Fruit fly (Drosophila melanogaster) whole organism, embryonic: ENCODE results near the gene foxo.
A peak's percentile ranks its signal among the peaks of the same experiment; 100 is the strongest.

Experiments
- CG10543 ChIP-seq: fragments of 200-800 bp; sonication (Bioruptor generic); optimal IDR thresholded peaks from 3 replicates; lab custom pipeline; 2017; ENCODE audit warnings: missing biosample characterization, mild to moderate bottlenecking, missing genetic modification characterization, moderate library complexity
- CG11085 ChIP-seq: fragments of 200-800 bp; sonication (Bioruptor generic); IDR thresholded peaks from 2 replicates; pipeline ENCODE4 v1.3.6; 2022; ENCODE audit warnings: missing biosample characterization, missing genetic modification characterization
- CG11093 ChIP-seq: fragments of 200-800 bp; sonication (Bioruptor generic); IDR thresholded peaks from 3 replicates; pipeline ENCODE4 v1.3.6; 2022; ENCODE audit warnings: missing biosample characterization, missing genetic modification characterization
- CG11723 ChIP-seq: fragments of 200-800 bp; sonication (Bioruptor generic); optimal IDR thresholded peaks from 2 replicates; lab custom pipeline; 2017; ENCODE audit warnings: missing biosample characterization, mild to moderate bottlenecking, missing genetic modification characterization
- CG13624 ChIP-seq: fragments of 200-800 bp; sonication (Bioruptor generic); optimal IDR thresholded peaks from 2 replicates; lab custom pipeline; 2016; ENCODE audit warnings: missing biosample characterization, missing genetic modification characterization
- CG13894 ChIP-seq: fragments of 200-800 bp; sonication (Bioruptor generic); optimal IDR thresholded peaks from 3 replicates; lab custom pipeline; 2018; ENCODE audit warnings: missing biosample characterization, mild to moderate bottlenecking, missing genetic modification characterization, moderate library complexity
- CG14710 ChIP-seq: fragments of 200-800 bp; sonication (Bioruptor generic); optimal IDR thresholded peaks from 3 replicates; lab custom pipeline; 2019; ENCODE audit warnings: missing biosample characterization, mild to moderate bottlenecking, missing genetic modification characterization, moderate library complexity
- CG15696 ChIP-seq: fragments of 200-800 bp; sonication (Bioruptor generic); optimal IDR thresholded peaks from 2 replicates; lab custom pipeline; 2019; ENCODE audit warnings: missing biosample characterization, mild to moderate bottlenecking, missing genetic modification characterization, moderate library complexity
- CG16863 ChIP-seq: fragments of 200-800 bp; sonication (Bioruptor generic); optimal IDR thresholded peaks from 3 replicates; lab custom pipeline; 2016; ENCODE audit warnings: missing biosample characterization, missing genetic modification characterization
- CG17829 ChIP-seq: fragments of 200-800 bp; optimal IDR thresholded peaks from 2 replicates; lab custom pipeline; 2019; ENCODE audit warnings: missing biosample characterization, mild to moderate bottlenecking, missing genetic modification characterization, moderate library complexity
- CG2889 ChIP-seq: fragments of 200-800 bp; sonication (Bioruptor generic); IDR thresholded peaks from 3 replicates; pipeline ENCODE4 v1.3.6; 2022; ENCODE audit warnings: missing biosample characterization, missing genetic modification characterization
- CG31388 ChIP-seq: fragments of 200-800 bp; sonication (Bioruptor generic); optimal IDR thresholded peaks from 2 replicates; lab custom pipeline; 2016; ENCODE audit warnings: missing biosample characterization, missing genetic modification characterization
- CG32772 ChIP-seq: fragments of 200-800 bp; sonication (Bioruptor generic); IDR thresholded peaks from 2 replicates; pipeline ENCODE4 v1.3.6; 2022; ENCODE audit warnings: missing biosample characterization, missing genetic modification characterization
- CG3281 ChIP-seq: fragments of 200-800 bp; sonication (Bioruptor generic); optimal IDR thresholded peaks from 3 replicates; lab custom pipeline; 2017; ENCODE audit warnings: missing biosample characterization, mild to moderate bottlenecking, missing genetic modification characterization
- CG4328 ChIP-seq: fragments of 200-800 bp; sonication (Bioruptor generic); optimal IDR thresholded peaks from 3 replicates; lab custom pipeline; 2017; ENCODE audit warnings: missing biosample characterization, missing genetic modification reagents, missing genetic modification characterization
- CG43689 ChIP-seq: fragments of 200-800 bp; sonication (Bioruptor generic); IDR thresholded peaks from 2 replicates; pipeline ENCODE4 v1.3.6; 2022; ENCODE audit warnings: missing biosample characterization, missing genetic modification characterization
- CG7987 ChIP-seq: fragments of 200-800 bp; sonication (Bioruptor generic); optimal IDR thresholded peaks from 2 replicates; lab custom pipeline; 2018; ENCODE audit warnings: missing biosample characterization, mild to moderate bottlenecking, missing genetic modification characterization, moderate library complexity
- CG8290 ChIP-seq, 3 experiments: fragments of 200-800 bp; sonication (Bioruptor generic); optimal IDR thresholded peaks; 2 replicates each; lab custom pipeline; 2016 to 2019; ENCODE audit warnings: missing biosample characterization in 3 of 3, missing genetic modification characterization in 3 of 3, mild to moderate bottlenecking in 2 of 3, moderate library complexity in 1 of 3
- CTCF ChIP-seq: fragments of 200-800 bp; sonication (Bioruptor generic); optimal IDR thresholded peaks from 2 replicates; lab custom pipeline; 2017; ENCODE audit warnings: missing biosample characterization, mild to moderate bottlenecking, missing genetic modification characterization, moderate library complexity
- Dip2 ChIP-seq: fragments of 200-800 bp; sonication (Bioruptor generic); IDR thresholded peaks from 2 replicates; pipeline ENCODE4 v1.3.6; 2022; ENCODE audit warnings: missing biosample characterization, missing genetic modification characterization
- Doc3 ChIP-seq: fragments of 200-800 bp; sonication (Bioruptor generic); IDR thresholded peaks from 3 replicates; pipeline ENCODE4 v1.3.6; 2022; ENCODE audit warnings: missing biosample characterization, missing genetic modification characterization; ENCODE audit not compliant: partially characterized antibody
- ERR ChIP-seq: fragments of 200-800 bp; sonication (Bioruptor generic); optimal IDR thresholded peaks from 2 replicates; lab custom pipeline; 2016; ENCODE audit warnings: missing biosample characterization, missing genetic modification characterization
- HLH3B ChIP-seq: fragments of 200-800 bp; sonication (Bioruptor generic); IDR thresholded peaks from 2 replicates; pipeline ENCODE4 v1.3.6; 2022; ENCODE audit warnings: missing biosample characterization, missing genetic modification characterization
- HLH54F ChIP-seq: fragments of 200-800 bp; sonication (Bioruptor generic); optimal IDR thresholded peaks from 3 replicates; lab custom pipeline; 2016; ENCODE audit warnings: missing biosample characterization, missing genetic modification characterization
- Hey ChIP-seq: fragments of 200-800 bp; sonication (Bioruptor generic); optimal IDR thresholded peaks from 3 replicates; lab custom pipeline; 2018; ENCODE audit warnings: missing biosample characterization, mild to moderate bottlenecking, missing genetic modification characterization
- HmgZ ChIP-seq: fragments of 200-800 bp; sonication (Bioruptor generic); optimal IDR thresholded peaks from 2 replicates; lab custom pipeline; 2018; ENCODE audit warnings: missing biosample characterization, mild to moderate bottlenecking, missing genetic modification characterization
- Hmx ChIP-seq: fragments of 200-800 bp; sonication (Bioruptor generic); optimal IDR thresholded peaks from 2 replicates; lab custom pipeline; 2016; ENCODE audit warnings: missing biosample characterization, missing genetic modification characterization
- Hr3 ChIP-seq: fragments of 200-800 bp; sonication (Bioruptor generic); optimal IDR thresholded peaks from 3 replicates; lab custom pipeline; 2016; ENCODE audit warnings: missing biosample characterization, missing genetic modification characterization
- Mad ChIP-seq: fragments of 200-800 bp; sonication (Bioruptor generic); optimal IDR thresholded peaks from 2 replicates; lab custom pipeline; 2016; ENCODE audit warnings: missing biosample characterization, missing genetic modification characterization
- NC2β ChIP-seq: fragments of 200-800 bp; sonication (Bioruptor generic); optimal IDR thresholded peaks from 2 replicates; lab custom pipeline; 2016; ENCODE audit warnings: missing biosample characterization, missing genetic modification characterization
- Sin3A ChIP-seq: fragments of >200 bp; optimal IDR thresholded peaks from 2 replicates; lab custom pipeline; 2018
- Stat92E ChIP-seq, 3 experiments: fragments of >200 bp in 2 of 3; fragments of 200-800 bp in 1 of 3; sonication (Bioruptor generic) in 1 of 3; optimal IDR thresholded peaks; 2 replicates each; lab custom pipeline; 2017 to 2019; ENCODE audit warnings: missing biosample characterization in 3 of 3, missing genetic modification characterization in 3 of 3, mild to moderate bottlenecking in 1 of 3, moderate library complexity in 1 of 3
- TFAM ChIP-seq: fragments of 200-800 bp; sonication (Bioruptor generic); optimal IDR thresholded peaks from 2 replicates; lab custom pipeline; 2017; ENCODE audit warnings: missing biosample characterization, missing genetic modification characterization, inconsistent platforms
- bab2 ChIP-seq: fragments of 200-800 bp; sonication (Bioruptor generic); optimal IDR thresholded peaks from 2 replicates; lab custom pipeline; 2016; ENCODE audit warnings: missing biosample characterization, missing genetic modification characterization
- chinmo ChIP-seq: fragments of 200-800 bp; sonication (Bioruptor generic); IDR thresholded peaks from 4 replicates; pipeline ENCODE4 v1.3.6; 2022; ENCODE audit warnings: missing biosample characterization, missing genetic modification characterization; ENCODE audit not compliant: partially characterized antibody
- emc ChIP-seq: fragments of 200-800 bp; sonication (Bioruptor generic); optimal IDR thresholded peaks from 2 replicates; lab custom pipeline; 2016; ENCODE audit warnings: missing biosample characterization, missing genetic modification characterization
- gt ChIP-seq: fragments of 200-800 bp; sonication (Bioruptor generic); IDR thresholded peaks from 2 replicates; pipeline ENCODE4 v1.3.6; 2022; ENCODE audit warnings: missing biosample characterization, missing genetic modification characterization
- jing ChIP-seq: fragments of 200-800 bp; sonication (Bioruptor generic); optimal IDR thresholded peaks from 2 replicates; lab custom pipeline; 2018; ENCODE audit warnings: missing biosample characterization, mild to moderate bottlenecking, missing genetic modification characterization
- kah ChIP-seq: fragments of 200-800 bp; sonication (Bioruptor generic); optimal IDR thresholded peaks from 2 replicates; lab custom pipeline; 2018; ENCODE audit warnings: missing biosample characterization, mild to moderate bottlenecking, missing genetic modification characterization
- lbe ChIP-seq: fragments of 200-800 bp; sonication (Bioruptor generic); optimal IDR thresholded peaks from 2 replicates; lab custom pipeline; 2016; ENCODE audit warnings: missing biosample characterization, mild to moderate bottlenecking, missing genetic modification characterization
- mirr ChIP-seq: fragments of 200-800 bp; sonication (Bioruptor generic); optimal IDR thresholded peaks from 3 replicates; lab custom pipeline; 2018; ENCODE audit warnings: missing biosample characterization, mild to moderate bottlenecking, missing genetic modification characterization
- mld ChIP-seq: fragments of 200-800 bp; sonication (Bioruptor generic); IDR thresholded peaks from 3 replicates; pipeline ENCODE4 v1.3.6; 2022; ENCODE audit warnings: missing biosample characterization, missing genetic modification characterization; ENCODE audit not compliant: partially characterized antibody
- otp ChIP-seq: fragments of 200-800 bp; sonication (Bioruptor generic); IDR thresholded peaks from 3 replicates; pipeline ENCODE4, ENCODE4 v1.3.6; 2022; ENCODE audit warnings: missing biosample characterization, missing genetic modification characterization
- pum ChIP-seq: fragments of 200-800 bp; sonication (Bioruptor generic); optimal IDR thresholded peaks from 2 replicates; lab custom pipeline; 2016; ENCODE audit warnings: missing biosample characterization, missing genetic modification characterization
- schlank ChIP-seq: fragments of 200-800 bp; sonication (Bioruptor generic); optimal IDR thresholded peaks from 2 replicates; lab custom pipeline; 2018; ENCODE audit warnings: missing biosample characterization, mild to moderate bottlenecking, missing genetic modification characterization
- sisA ChIP-seq: fragments of 200-800 bp; sonication (Bioruptor generic); IDR thresholded peaks from 2 replicates; pipeline ENCODE4 v1.3.6; 2022; ENCODE audit warnings: missing biosample characterization, missing genetic modification characterization
- slp2 ChIP-seq: fragments of 200-800 bp; sonication (Bioruptor generic); optimal IDR thresholded peaks from 2 replicates; lab custom pipeline; 2016; ENCODE audit warnings: missing biosample characterization, missing genetic modification characterization
- trh ChIP-seq: fragments of 200-800 bp; sonication (Bioruptor generic); optimal IDR thresholded peaks from 2 replicates; lab custom pipeline; 2016; ENCODE audit warnings: missing biosample characterization, missing genetic modification characterization
- ttk ChIP-seq: fragments of 200-800 bp; sonication (Bioruptor generic); IDR thresholded peaks from 2 replicates; pipeline ENCODE4 v2.1.2; 2022; ENCODE audit warnings: missing biosample characterization, missing genetic modification characterization
- unc-4 ChIP-seq: fragments of 200-800 bp; sonication (Bioruptor generic); IDR thresholded peaks from 2 replicates; pipeline ENCODE4 v1.3.6; 2022; ENCODE audit warnings: missing biosample characterization, missing genetic modification characterization; ENCODE audit not compliant: partially characterized antibody
- wdn ChIP-seq: fragments of 200-800 bp; sonication (Bioruptor generic); IDR thresholded peaks from 2 replicates; pipeline ENCODE4 v1.3.6; 2022; ENCODE audit warnings: missing biosample characterization, missing genetic modification characterization

Gene foxo

dm6 chr3R:14077026-14077425 is 20.3 kb downstream of the foxo start (continued):
- TF ChIP-seq TFAM (GFP tag; lab: Kevin White, UChicago) (no peak), CG14710 (tag; lab: Kevin White, UChicago) (peak; percentile 5), unc-4 (GFP tag; lab: Robert Waterston, UW) (no peak), wdn (GFP tag; lab: Robert Waterston, UW) (no peak), HmgZ (tag; lab: Kevin White, UChicago) (no peak), bab2 (GFP tag; lab: Kevin White, UChicago) (no peak), HLH3B (GFP tag; lab: Robert Waterston, UW) (peak; percentile 68), kah (GFP tag; lab: Kevin White, UChicago) (no peak), CG2889 (GFP tag; lab: Robert Waterston, UW) (0 out of 3 replicates have a peak, but pooled peaks have one; percentile 13), CG13624 (GFP tag; lab: Kevin White, UChicago) (no peak), emc (GFP tag; lab: Kevin White, UChicago) (no peak), gt (no peak), Hmx (GFP tag; lab: Kevin White, UChicago) (no peak), CG31388 (GFP tag; lab: Kevin White, UChicago) (no peak), mirr (GFP tag; lab: Kevin White, UChicago) (no peak), ttk (GFP tag; lab: Robert Waterston, UW) (0 out of 2 replicates have a peak, but pooled peaks have one; percentile 45), Doc3 (GFP tag; lab: Robert Waterston, UW) (no peak), CG13894 (tag; lab: Kevin White, UChicago) (no peak), Dip2 (GFP tag; lab: Robert Waterston, UW) (no peak), CG43689 (GFP tag; lab: Robert Waterston, UW) (no peak), CG7987 (no peak), jing (GFP tag; lab: Kevin White, UChicago) (no peak), CG4328 (GFP tag; lab: Kevin White, UChicago) (peak; percentile 6), chinmo (no peak), ERR (GFP tag; lab: Kevin White, UChicago) (no peak), pum (GFP tag; lab: Kevin White, UChicago) (no peak), CG11723 (GFP tag; lab: Kevin White, UChicago) (no peak), CG15696 (tag; lab: Kevin White, UChicago) (no peak), Stat92E (GFP tag; optimal IDR thresholded peaks at IDR 0.05; lab: Kevin White, UChicago) (no peak), CG3281 (GFP tag; lab: Kevin White, UChicago) (peak; percentile 40), HLH54F (GFP tag; lab: Kevin White, UChicago) (no peak), Hr3 (GFP tag; lab: Kevin White, UChicago) (peak; percentile 33), Mad (GFP tag; lab: Kevin White, UChicago) (no peak), CG17829 (tag; lab: Kevin White, UChicago) (no peak), Sin3A (no peak), otp (GFP tag; lab: Robert Waterston, UW) (peak; percentile 66; the same call in 2 of the 3 replicates), mld (GFP tag; lab: Robert Waterston, UW) (no peak), CG11093 (0 out of 3 replicates have a peak, but pooled peaks have one; percentile 30), CG8290 (GFP tag; optimal IDR thresholded peaks at IDR 0.05; lab: Kevin White, UChicago) (no peak), CG8290 (tag; optimal IDR thresholded peaks at IDR 0.05; lab: Kevin White, UChicago) (no peak), lbe (GFP tag; lab: Kevin White, UChicago) (no peak), schlank (tag; lab: Kevin White, UChicago) (no peak), CG10543 (GFP tag; lab: Kevin White, UChicago) (no peak), CG16863 (GFP tag; lab: Kevin White, UChicago) (no peak), CG32772 (GFP tag; lab: Robert Waterston, UW) (peak; percentile 52; the same call in 1 of the 2 replicates), NC2β (GFP tag; lab: Kevin White, UChicago) (no peak), CTCF (no peak), CG11085 (GFP tag; lab: Robert Waterston, UW) (no peak), trh (GFP tag; lab: Kevin White, UChicago) (no peak), Hey (no peak), sisA (GFP tag; lab: Robert Waterston, UW) (peak; percentile 70), slp2 (GFP tag; lab: Kevin White, UChicago) (no peak)
